Fruit fly (Drosophila melanogaster) whole organism, prepupa: ENCODE measurements around the gene CG13310.

Experiments used
- Blimp-1 ChIP-seq: fragments of 200-800 bp; sonication (Bioruptor generic); optimal IDR thresholded peaks from 3 replicates; lab custom pipeline; 2017; ENCODE audit warnings: missing biosample characterization, missing genetic modification characterization, mild to moderate bottlenecking, moderate library complexity, missing genetic modification reagents
- CG10631 ChIP-seq: fragments of 200-800 bp; sonication (Bioruptor generic); optimal IDR thresholded peaks from 2 replicates; lab custom pipeline; 2016; ENCODE audit warnings: missing biosample characterization, missing genetic modification characterization
- CG10669 ChIP-seq: fragments of 200-800 bp; sonication (Bioruptor generic); optimal IDR thresholded peaks from 3 replicates; lab custom pipeline; 2018; ENCODE audit warnings: missing biosample characterization, mild to moderate bottlenecking, missing genetic modification characterization, moderate library complexity
- CG11294 ChIP-seq: fragments of 200-800 bp; sonication (Bioruptor generic); IDR thresholded peaks from 2 replicates; pipeline ENCODE4 v1.3.6; 2022; ENCODE audit warnings: missing biosample characterization, missing genetic modification characterization
- CG11902 ChIP-seq: fragments of 200-800 bp; sonication (Bioruptor generic); optimal IDR thresholded peaks from 3 replicates; lab custom pipeline; 2016; ENCODE audit warnings: missing biosample characterization, missing genetic modification characterization
- CG15336 ChIP-seq: fragments of 200-800 bp; sonication (Bioruptor generic); IDR thresholded peaks from 2 replicates; pipeline ENCODE4 v1.3.6; 2022; ENCODE audit warnings: missing biosample characterization, missing genetic modification characterization
- CG1621 ChIP-seq: fragments of 200-800 bp; sonication (Bioruptor generic); optimal IDR thresholded peaks from 3 replicates; lab custom pipeline; 2018; ENCODE audit warnings: missing biosample characterization, mild to moderate bottlenecking, missing genetic modification characterization
- CG16779 ChIP-seq: fragments of 200-800 bp; sonication (Bioruptor generic); optimal IDR thresholded peaks from 3 replicates; lab custom pipeline; 2017; ENCODE audit warnings: missing biosample characterization, mild to moderate bottlenecking, missing genetic modification characterization
- CG3032 ChIP-seq: fragments of 200-800 bp; optimal IDR thresholded peaks from 2 replicates; lab custom pipeline; 2019; ENCODE audit warnings: missing biosample characterization, mild to moderate bottlenecking, missing genetic modification characterization, moderate library complexity
- CG32006 ChIP-seq: fragments of 200-800 bp; sonication (Bioruptor generic); optimal IDR thresholded peaks from 3 replicates; lab custom pipeline; 2017; ENCODE audit warnings: missing biosample characterization, mild to moderate bottlenecking, missing genetic modification characterization
- CG34406 ChIP-seq: fragments of 200-800 bp; sonication (Bioruptor generic); optimal IDR thresholded peaks from 3 replicates; lab custom pipeline; 2016; ENCODE audit warnings: missing biosample characterization, missing genetic modification characterization
- CG3919 ChIP-seq: fragments of 200-800 bp; sonication (Bioruptor generic); optimal IDR thresholded peaks from 3 replicates; lab custom pipeline; 2016; ENCODE audit warnings: missing biosample characterization, missing genetic modification characterization
- CG4318 ChIP-seq: fragments of 200-800 bp; sonication (Bioruptor generic); optimal IDR thresholded peaks from 3 replicates; lab custom pipeline; 2017; ENCODE audit warnings: missing biosample characterization, mild to moderate bottlenecking, missing genetic modification characterization
- CG6792 ChIP-seq: fragments of 200-800 bp; sonication (Bioruptor generic); optimal IDR thresholded peaks from 3 replicates; lab custom pipeline; 2016; ENCODE audit warnings: missing biosample characterization, missing genetic modification characterization
- CG6808 ChIP-seq: fragments of 200-800 bp; sonication (Bioruptor generic); optimal IDR thresholded peaks from 3 replicates; lab custom pipeline; 2017; ENCODE audit warnings: missing biosample characterization, missing genetic modification characterization, mild to moderate bottlenecking, moderate library complexity, missing genetic modification reagents
- CG6854 ChIP-seq: fragments of 200-800 bp; sonication (Bioruptor generic); optimal IDR thresholded peaks from 2 replicates; lab custom pipeline; 2017; ENCODE audit warnings: missing biosample characterization, mild to moderate bottlenecking, missing genetic modification characterization
- CG7368 ChIP-seq: fragments of 200-800 bp; sonication (Bioruptor generic); optimal IDR thresholded peaks from 3 replicates; lab custom pipeline; 2016; ENCODE audit warnings: missing biosample characterization, missing genetic modification characterization
- CG8119 ChIP-seq: fragments of 200-800 bp; sonication (Bioruptor generic); IDR thresholded peaks from 3 replicates; pipeline ENCODE4 v1.3.6; 2022; ENCODE audit warnings: missing biosample characterization, missing genetic modification characterization
- CG8319 ChIP-seq: fragments of 200-800 bp; sonication (Bioruptor generic); optimal IDR thresholded peaks from 3 replicates; lab custom pipeline; 2016; ENCODE audit warnings: missing biosample characterization, missing genetic modification characterization
- CG8632 ChIP-seq: fragments of 200-800 bp; sonication (Bioruptor generic); optimal IDR thresholded peaks from 3 replicates; lab custom pipeline; 2016; ENCODE audit warnings: missing biosample characterization, missing genetic modification characterization
- CG9139 ChIP-seq: fragments of 200-800 bp; sonication (Bioruptor generic); optimal IDR thresholded peaks from 3 replicates; lab custom pipeline; 2017; ENCODE audit warnings: missing biosample characterization, mild to moderate bottlenecking, missing genetic modification characterization
- Eip75B ChIP-seq: fragments of 200-800 bp; sonication (Bioruptor generic); optimal IDR thresholded peaks from 3 replicates; lab custom pipeline; 2016; ENCODE audit warnings: missing biosample characterization, missing genetic modification characterization
- Eip78C ChIP-seq: fragments of 200-800 bp; sonication (Bioruptor generic); peaks from one replicate; lab custom pipeline; 2016; ENCODE audit warnings: missing biosample characterization, missing genetic modification characterization
- Eip93F ChIP-seq: fragments of 200-800 bp; sonication (Bioruptor generic); optimal IDR thresholded peaks from 2 replicates; lab custom pipeline; 2016; ENCODE audit warnings: missing biosample characterization, mild to moderate bottlenecking, missing genetic modification characterization
- Ets21C ChIP-seq: fragments of 200-800 bp; sonication (Bioruptor generic); optimal IDR thresholded peaks from 3 replicates; lab custom pipeline; 2016; ENCODE audit warnings: missing biosample characterization, missing genetic modification characterization
- Ets96B ChIP-seq: fragments of 200-800 bp; optimal IDR thresholded peaks from 2 replicates; lab custom pipeline; 2019; ENCODE audit warnings: missing biosample characterization, mild to moderate bottlenecking, missing genetic modification characterization, moderate library complexity
- Gug ChIP-seq: fragments of 200-800 bp; sonication (Bioruptor generic); IDR thresholded peaks from 2 replicates; pipeline ENCODE4 v1.3.6; 2022; ENCODE audit warnings: missing biosample characterization, missing genetic modification characterization
- Hr38 ChIP-seq: sonication (Bioruptor generic); optimal IDR thresholded peaks from 2 replicates; lab custom pipeline; 2016; ENCODE audit warnings: missing biosample characterization, missing genetic modification characterization
- Hr39 ChIP-seq: fragments of 200-800 bp; sonication (Bioruptor generic); optimal IDR thresholded peaks from 2 replicates; lab custom pipeline; 2016; ENCODE audit warnings: missing biosample characterization, missing genetic modification characterization
- Hr4 ChIP-seq: fragments of 200-800 bp; sonication (Bioruptor generic); optimal IDR thresholded peaks from 3 replicates; lab custom pipeline; 2016; ENCODE audit warnings: missing biosample characterization, missing genetic modification characterization
- Lpt ChIP-seq: fragments of 200-800 bp; sonication (Bioruptor generic); optimal IDR thresholded peaks from 3 replicates; lab custom pipeline; 2016; ENCODE audit warnings: missing biosample characterization, missing genetic modification characterization
- OdsH ChIP-seq: fragments of 200-800 bp; sonication (Bioruptor generic); optimal IDR thresholded peaks from 3 replicates; lab custom pipeline; 2016; ENCODE audit warnings: missing biosample characterization, missing genetic modification characterization
- Sox102F ChIP-seq: fragments of 200-800 bp; sonication (Bioruptor generic); optimal IDR thresholded peaks from 2 replicates; lab custom pipeline; 2016; ENCODE audit warnings: missing biosample characterization, mild to moderate bottlenecking, missing genetic modification characterization
- Sox14 ChIP-seq: fragments of 200-800 bp; sonication (Bioruptor generic); optimal IDR thresholded peaks from 3 replicates; lab custom pipeline; 2016; ENCODE audit warnings: missing biosample characterization, missing genetic modification characterization
- Sox15 ChIP-seq: fragments of 200-800 bp; sonication (Bioruptor generic); optimal IDR thresholded peaks from 3 replicates; lab custom pipeline; 2016; ENCODE audit warnings: missing biosample characterization, missing genetic modification characterization
- achi ChIP-seq: fragments of 200-800 bp; sonication (Bioruptor generic); optimal IDR thresholded peaks from 3 replicates; lab custom pipeline; 2016; ENCODE audit warnings: missing biosample characterization, missing genetic modification characterization
- acj6 ChIP-seq: fragments of 200-800 bp; sonication (Bioruptor generic); optimal IDR thresholded peaks from 3 replicates; lab custom pipeline; 2016; ENCODE audit warnings: missing biosample characterization, missing genetic modification characterization
- cyc ChIP-seq: fragments of 200-800 bp; sonication (Bioruptor generic); optimal IDR thresholded peaks from 3 replicates; lab custom pipeline; 2016; ENCODE audit warnings: missing biosample characterization, missing genetic modification characterization
- dac ChIP-seq: fragments of 200-800 bp; sonication (Bioruptor generic); optimal IDR thresholded peaks from 2 replicates; lab custom pipeline; 2017; ENCODE audit warnings: missing biosample characterization, mild to moderate bottlenecking, missing genetic modification characterization
- dsx ChIP-seq: fragments of 200-800 bp; optimal IDR thresholded peaks from 3 replicates; lab custom pipeline; 2019; ENCODE audit warnings: missing biosample characterization, mild to moderate bottlenecking, missing genetic modification characterization, moderate library complexity; ENCODE audit not compliant: poor library complexity, severe bottlenecking
- eg ChIP-seq: fragments of 200-800 bp; sonication (Bioruptor generic); IDR thresholded peaks from 3 replicates; pipeline ENCODE4 v1.3.6; 2022; ENCODE audit warnings: missing biosample characterization, missing genetic modification characterization
- esn ChIP-seq: fragments of 200-800 bp; sonication (Bioruptor generic); optimal IDR thresholded peaks from 2 replicates; lab custom pipeline; 2016; ENCODE audit warnings: missing biosample characterization, mild to moderate bottlenecking, missing genetic modification characterization, moderate library complexity
- fd59A ChIP-seq: fragments of 200-800 bp; sonication (Bioruptor generic); optimal IDR thresholded peaks from 2 replicates; lab custom pipeline; 2017; ENCODE audit warnings: missing biosample characterization, mild to moderate bottlenecking, missing genetic modification characterization, missing genetic modification reagents
- fd85E ChIP-seq: fragments of 200-800 bp; sonication (Bioruptor generic); optimal IDR thresholded peaks from 3 replicates; lab custom pipeline; 2016; ENCODE audit warnings: missing biosample characterization, missing genetic modification characterization
- fkh ChIP-seq: fragments of 200-800 bp; sonication (Bioruptor generic); optimal IDR thresholded peaks from 3 replicates; lab custom pipeline; 2017; ENCODE audit warnings: missing biosample characterization, mild to moderate bottlenecking, missing genetic modification characterization, moderate library complexity
- net ChIP-seq: fragments of 200-800 bp; sonication (Bioruptor generic); optimal IDR thresholded peaks from 3 replicates; lab custom pipeline; 2016; ENCODE audit warnings: missing biosample characterization, missing genetic modification characterization
- pdm3 ChIP-seq: fragments of 200-800 bp; sonication (Bioruptor generic); optimal IDR thresholded peaks from 3 replicates; lab custom pipeline; 2016; ENCODE audit warnings: missing biosample characterization, missing genetic modification characterization
- salr ChIP-seq, 2 experiments: fragments of 200-800 bp; sonication (Bioruptor generic); optimal IDR thresholded peaks; 3 replicates each; lab custom pipeline; 2016 to 2018; ENCODE audit warnings: missing biosample characterization in 2 of 2, missing genetic modification characterization in 2 of 2, mild to moderate bottlenecking in 1 of 2
- spab ChIP-seq: fragments of 200-800 bp; sonication (Bioruptor generic); optimal IDR thresholded peaks from 2 replicates; lab custom pipeline; 2017; ENCODE audit warnings: missing biosample characterization, mild to moderate bottlenecking, missing genetic modification characterization, missing genetic modification reagents
- ss ChIP-seq, 2 experiments: fragments of 200-800 bp; sonication (Bioruptor generic); optimal IDR thresholded peaks; 2 replicates in 1 of 2; 3 replicates in 1 of 2; lab custom pipeline; 2017 to 2018; ENCODE audit warnings: mild to moderate bottlenecking in 2 of 2, missing biosample characterization in 2 of 2, missing genetic modification characterization in 2 of 2, moderate library complexity in 1 of 2
- svp ChIP-seq: fragments of 200-800 bp; sonication (Bioruptor generic); peaks from one replicate; lab custom pipeline; 2016; ENCODE audit warnings: missing biosample characterization, missing genetic modification characterization
- topi ChIP-seq: fragments of 200-800 bp; sonication (Bioruptor generic); optimal IDR thresholded peaks from 3 replicates; lab custom pipeline; 2016; ENCODE audit warnings: missing biosample characterization, missing genetic modification characterization

CG13310 gene

dm6 chr3L:8841757-8842156 is 41.4 kb upstream of the CG13310 start:
- TF ChIP-seq CG8119 (GFP tag; lab: Robert Waterston, UW), result peak; percentile 38; the same call in 1 of the 3 replicates
- TF ChIP-seq achi (GFP tag; lab: Kevin White, UChicago), result peak; percentile 52
- TF ChIP-seq Hr4 (GFP tag; lab: Kevin White, UChicago), result peak; percentile 26
- TF ChIP-seq topi (GFP tag; lab: Kevin White, UChicago), result peak; percentile 68
- TF ChIP-seq Sox15 (GFP tag; lab: Kevin White, UChicago), result peak; percentile 29
- TF ChIP-seq Eip75B (GFP tag; lab: Kevin White, UChicago), result peak; percentile 59
- TF ChIP-seq spab (GFP tag; lab: Kevin White, UChicago), result peak; percentile 35
- no peak for TF ChIP-seq CG4318 (GFP tag; lab: Kevin White, UChicago)
- TF ChIP-seq CG3919 (GFP tag; lab: Kevin White, UChicago), result peak; percentile 54
- TF ChIP-seq Sox14 (GFP tag; lab: Kevin White, UChicago), result peak; percentile 57
- no peak for TF ChIP-seq CG9139 (GFP tag; lab: Kevin White, UChicago)
- TF ChIP-seq svp, result peak; percentile 78
- TF ChIP-seq Ets21C, result peak; percentile 58
- peak; percentile 46 for TF ChIP-seq OdsH (GFP tag; lab: Kevin White, UChicago)
- peak; percentile 35 for TF ChIP-seq CG6808 (GFP tag; lab: Kevin White, UChicago)
- TF ChIP-seq CG11902 (GFP tag; lab: Kevin White, UChicago), result peak; percentile 43
- no peak for TF ChIP-seq CG6854 (GFP tag; lab: Kevin White, UChicago)
- TF ChIP-seq CG7368 (GFP tag; lab: Kevin White, UChicago), result no peak
- TF ChIP-seq esn (GFP tag; lab: Kevin White, UChicago), result peak; percentile 68
- TF ChIP-seq CG8319 (GFP tag; lab: Kevin White, UChicago), result peak; percentile 38
- peak; percentile 45 for TF ChIP-seq CG32006 (GFP tag; lab: Kevin White, UChicago)
- no peak for TF ChIP-seq CG11294 (GFP tag; lab: Robert Waterston, UW)
- 0 out of 3 replicates have a peak, but pooled peaks have one; percentile 23 for TF ChIP-seq eg (GFP tag; lab: Robert Waterston, UW)
- no peak for TF ChIP-seq fkh (GFP tag; lab: Kevin White, UChicago)
- peak; percentile 51 for TF ChIP-seq CG3032 (tag; lab: Kevin White, UChicago)
- peak; percentile 25 for TF ChIP-seq dsx (GFP tag; lab: Kevin White, UChicago)
- TF ChIP-seq net (GFP tag; lab: Kevin White, UChicago), result peak; percentile 12
- peak; percentile 65 for TF ChIP-seq Ets96B (tag; lab: Kevin White, UChicago)
- no peak for TF ChIP-seq CG16779
- peak; percentile 61 for TF ChIP-seq CG10631 (GFP tag; lab: Kevin White, UChicago)
- TF ChIP-seq cyc (GFP tag; lab: Kevin White, UChicago), result peak; percentile 54
- no peak for TF ChIP-seq Hr38
- peak; percentile 66 for TF ChIP-seq Eip78C (GFP tag; lab: Kevin White, UChicago)
- no peak for TF ChIP-seq Blimp-1
- peak; percentile 52 for TF ChIP-seq CG34406
- TF ChIP-seq CG8632 (GFP tag; lab: Kevin White, UChicago), result peak; percentile 17
- peak; percentile 36 for TF ChIP-seq fd59A (GFP tag; lab: Kevin White, UChicago)
- TF ChIP-seq Gug, result peak; percentile 24; the same call in 1 of the 2 replicates
- peak; percentile 59 for TF ChIP-seq CG10669 (GFP tag; lab: Kevin White, UChicago)
- TF ChIP-seq Lpt (GFP tag; lab: Kevin White, UChicago), result no peak
- no peak for TF ChIP-seq Eip93F (GFP tag; lab: Kevin White, UChicago)
- no peak for TF ChIP-seq CG15336
- peak; percentile 61 for TF ChIP-seq acj6 (GFP tag; lab: Kevin White, UChicago)
- peak; percentile 42 for TF ChIP-seq CG6792 (GFP tag; lab: Kevin White, UChicago)
- no peak for TF ChIP-seq fd85E (GFP tag; lab: Kevin White, UChicago)
- TF ChIP-seq CG1621 (tag; lab: Kevin White, UChicago), result peak; percentile 5
- TF ChIP-seq ss (GFP tag; optimal IDR thresholded peaks at IDR 0.05; lab: Kevin White, UChicago), result no peak
- peak; percentile 66 for TF ChIP-seq Hr39 (GFP tag; lab: Kevin White, UChicago)
- TF ChIP-seq salr (GFP tag; optimal IDR thresholded peaks at IDR 0.05; lab: Kevin White, UChicago), result peak in 1 of 2 experiments; percentile 25
- TF ChIP-seq Sox102F (GFP tag; lab: Kevin White, UChicago), result peak; percentile 71
- TF ChIP-seq dac (GFP tag; lab: Kevin White, UChicago), result no peak
- peak; percentile 55 for TF ChIP-seq pdm3
